Worm (Caenorhabditis elegans) whole organism, L1 larva: Measurements from ENCODE around the gene math-31.
A peak's percentile ranks its signal among the peaks of the same experiment; 100 is the strongest.

ENCODE experiments used
- ces-1 ChIP-seq: fragments of 150-350 bp; optimal IDR thresholded peaks from 2 replicates; lab custom pipeline; 2014; ENCODE audit warnings: missing biosample characterization, missing genetic modification reagents, missing genetic modification characterization
- dsc-1 ChIP-seq: sonication (generic microtip); optimal IDR thresholded peaks from 2 replicates; lab custom pipeline; 2016; ENCODE audit warnings: mild to moderate bottlenecking, missing genetic modification characterization, missing compliant biosample characterization
- elt-2 ChIP-seq: sonication (generic microtip); optimal IDR thresholded peaks from 2 replicates; lab custom pipeline; 2016; ENCODE audit warnings: missing genetic modification characterization, mild to moderate bottlenecking, inconsistent platforms, missing compliant biosample characterization, missing genetic modification reagents
- ets-5 ChIP-seq: fragments of 200-800 bp; sonication (Bioruptor generic); IDR thresholded peaks from 2 replicates; pipeline ENCODE4 v1.3.6; 2022; ENCODE audit warnings: missing genetic modification characterization, missing compliant biosample characterization
- lin-13 ChIP-seq: fragments of 150-350 bp; optimal IDR thresholded peaks from 2 replicates; lab custom pipeline; 2014; ENCODE audit warnings: missing biosample characterization, missing genetic modification reagents, missing genetic modification characterization
- lir-3 ChIP-seq: sonication (generic microtip); optimal IDR thresholded peaks from 2 replicates; lab custom pipeline; 2016; ENCODE audit warnings: mild to moderate bottlenecking, missing genetic modification characterization, moderate library complexity, missing compliant biosample characterization; ENCODE audit not compliant: poor library complexity
- lsy-2 ChIP-seq, 2 experiments: fragments of 150-350 bp; optimal IDR thresholded peaks; 2 replicates each; lab custom pipeline; 2014; ENCODE audit warnings: missing biosample characterization in 2 of 2, missing genetic modification characterization in 2 of 2
- mep-1 ChIP-seq: fragments of 150-350 bp; optimal IDR thresholded peaks from 2 replicates; lab custom pipeline; 2014; ENCODE audit warnings: missing biosample characterization, missing genetic modification characterization
- nhr-77 ChIP-seq: fragments of 150-350 bp; optimal IDR thresholded peaks from 2 replicates; lab custom pipeline; 2014; ENCODE audit warnings: missing biosample characterization, missing genetic modification characterization
- unc-130 ChIP-seq: fragments of 150-350 bp; optimal IDR thresholded peaks from 2 replicates; lab custom pipeline; 2017; ENCODE audit warnings: missing biosample characterization, missing genetic modification characterization, inconsistent platforms
- unc-62 ChIP-seq: fragments of 150-350 bp; optimal IDR thresholded peaks from 2 replicates; lab custom pipeline; 2014; ENCODE audit warnings: missing biosample characterization, missing genetic modification reagents, missing genetic modification characterization

ce11 chrII:1949119-1949518 lies 36.5 kb upstream of the math-31 start:
- TF ChIP-seq lin-13 (GFP tag; lab: Kevin White, UChicago), result no peak
- TF ChIP-seq ces-1 (GFP tag; lab: Kevin White, UChicago), result no peak
- no peak for TF ChIP-seq ets-5 (GFP tag; lab: Robert Waterston, UW)
- no peak for TF ChIP-seq lir-3 (tag; lab: Kevin White, UChicago)
- no peak for TF ChIP-seq mep-1 (tag; lab: Kevin White, UChicago)
- no peak for TF ChIP-seq nhr-77 (tag; lab: Kevin White, UChicago)
- peak; percentile 98 for TF ChIP-seq elt-2 (tag; lab: Kevin White, UChicago)
- TF ChIP-seq dsc-1 (tag; lab: Kevin White, UChicago), result no peak
- TF ChIP-seq unc-130, result no peak
- no peak for TF ChIP-seq lsy-2 (tag; optimal IDR thresholded peaks at IDR 0.05; lab: Kevin White, UChicago)
- no peak for TF ChIP-seq unc-62 (GFP tag; lab: Kevin White, UChicago)
